Worm (Caenorhabditis elegans) whole organism, early embryonic: ENCODE data around the gene lite-1.

Source experiments
- B0310.2 ChIP-seq: sonication (generic microtip); optimal IDR thresholded peaks from 2 replicates; lab custom pipeline; 2016; ENCODE audit warnings: mild to moderate bottlenecking, missing genetic modification characterization, missing compliant biosample characterization
- F13C5.2 ChIP-seq: sonication (generic microtip); optimal IDR thresholded peaks from 2 replicates; lab custom pipeline; 2017; ENCODE audit warnings: mild to moderate bottlenecking, missing genetic modification characterization, inconsistent platforms, missing compliant biosample characterization
- aly-1 ChIP-seq: sonication (generic microtip); optimal IDR thresholded peaks from 2 replicates; lab custom pipeline; 2016; ENCODE audit warnings: missing genetic modification characterization, missing compliant biosample characterization
- ama-1 ChIP-seq: fragments of 150-350 bp; optimal IDR thresholded peaks from 2 replicates; lab custom pipeline; 2014
- ets-7 ChIP-seq: sonication (generic microtip); optimal IDR thresholded peaks from 2 replicates; lab custom pipeline; 2016; ENCODE audit warnings: missing genotype, missing genetic modification characterization, missing compliant biosample characterization
- flt-1 ChIP-seq: fragments of 200-800 bp; sonication (Bioruptor generic); IDR thresholded peaks from 2 replicates; pipeline ENCODE4 v1.3.6; 2022; ENCODE audit warnings: missing genetic modification characterization, missing compliant biosample characterization
- hmbx-1 ChIP-seq: sonication (generic microtip); optimal IDR thresholded peaks from 2 replicates; lab custom pipeline; 2016; ENCODE audit warnings: mild to moderate bottlenecking, missing genetic modification characterization, missing compliant biosample characterization
- hmg-4 ChIP-seq: fragments of 200-800 bp; sonication (Bioruptor generic); optimal IDR thresholded peaks from 2 replicates; lab custom pipeline; 2018; ENCODE audit warnings: mild to moderate bottlenecking, missing genetic modification characterization, missing compliant biosample characterization
- hnd-1 ChIP-seq: sonication (generic microtip); optimal IDR thresholded peaks from 2 replicates; lab custom pipeline; 2016; ENCODE audit warnings: missing genetic modification characterization, missing compliant biosample characterization
- pes-1 ChIP-seq: fragments of 200-800 bp; sonication (Bioruptor generic); IDR thresholded peaks from 2 replicates; pipeline ENCODE4 v1.3.6; 2022; ENCODE audit warnings: missing genetic modification reagents, missing genetic modification characterization, missing compliant biosample characterization
- scrt-1 ChIP-seq: fragments of 200-800 bp; sonication (Bioruptor generic); IDR thresholded peaks from 2 replicates; pipeline ENCODE4 v1.3.6; 2022; ENCODE audit warnings: missing genetic modification characterization, missing compliant biosample characterization
- tbx-37 ChIP-seq: fragments of 200-800 bp; sonication (Bioruptor generic); conservative IDR thresholded peaks from 2 replicates; pipeline ENCODE4 v1.3.6; 2022; ENCODE audit warnings: missing genetic modification reagents, missing genetic modification characterization, missing compliant biosample characterization
- tra-4 ChIP-seq: sonication (generic microtip); optimal IDR thresholded peaks from 2 replicates; lab custom pipeline; 2017; ENCODE audit warnings: missing genetic modification characterization, missing compliant biosample characterization

ce11 chrX:6275343-6275742 lies 44.8 kb upstream of the lite-1 start:
- TF ChIP-seq ets-7 (tag; lab: Kevin White, UChicago), result no peak
- no peak for TF ChIP-seq aly-1 (tag; lab: Kevin White, UChicago)
- no peak for TF ChIP-seq ama-1
- TF ChIP-seq pes-1, result no peak
- TF ChIP-seq F13C5.2, result no peak
- TF ChIP-seq hmg-4, result no peak
- no peak for TF ChIP-seq tbx-37 (GFP tag; lab: Robert Waterston, UW)
- TF ChIP-seq hnd-1 (tag; lab: Kevin White, UChicago), result no peak
- no peak for TF ChIP-seq tra-4 (tag; lab: Kevin White, UChicago)
- no peak for TF ChIP-seq hmbx-1 (tag; lab: Kevin White, UChicago)
- no peak for TF ChIP-seq B0310.2 (tag; lab: Kevin White, UChicago)
- no peak for TF ChIP-seq flt-1
- no peak for TF ChIP-seq scrt-1 (GFP tag; lab: Robert Waterston, UW)
